Worm (Caenorhabditis elegans) whole organism, midembryonic: ENCODE data around the gene Y39E4B.10.

Experiments
- flt-1 ChIP-seq: fragments of 200-800 bp; sonication (Bioruptor generic); IDR thresholded peaks from 2 replicates; pipeline ENCODE4 v1.3.6; 2022; ENCODE audit warnings: missing genetic modification characterization, missing compliant biosample characterization
- klf-2 ChIP-seq: fragments of 200-800 bp; sonication (Bioruptor generic); conservative IDR thresholded peaks from 2 replicates; pipeline ENCODE4 v1.3.6; 2022; ENCODE audit warnings: missing genetic modification reagents, missing genetic modification characterization, missing compliant biosample characterization
- ztf-29 ChIP-seq: fragments of 200-800 bp; sonication (Bioruptor generic); IDR thresholded peaks from 2 replicates; pipeline ENCODE4 v1.3.6; 2022; ENCODE audit warnings: missing genetic modification reagents, missing genetic modification characterization, missing compliant biosample characterization

DNA sequence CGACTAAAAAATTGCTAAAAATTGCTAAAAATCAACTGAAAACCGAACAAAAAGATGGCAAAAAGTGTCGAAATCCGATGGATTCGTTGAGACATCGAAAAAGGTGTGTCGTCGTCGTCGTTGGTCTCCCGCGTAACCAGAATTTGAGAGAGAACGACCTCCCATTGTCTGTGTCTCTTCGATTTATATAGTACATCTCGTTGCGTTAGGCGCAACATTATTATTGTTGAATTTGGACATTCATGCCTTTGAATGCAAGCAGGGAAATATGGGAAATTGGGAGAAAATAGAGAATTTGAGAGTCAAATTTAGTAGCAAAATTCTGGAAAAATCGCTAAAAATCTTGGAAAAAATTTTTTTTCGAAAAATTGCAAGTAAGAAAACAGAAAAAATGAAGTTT lies 48.7 kb downstream of the Y39E4B.10 start:
- TF ChIP-seq flt-1 (GFP tag; lab: Robert Waterston, UW) = no peak
- TF ChIP-seq ztf-29 (GFP tag; lab: Robert Waterston, UW) = no peak
- no peak for TF ChIP-seq klf-2 (GFP tag; lab: Robert Waterston, UW)
